Worm (Caenorhabditis elegans): ENCODE measurements around the gene srx-128.

- TF ChIP-seq ztf-11 (tag; optimal IDR thresholded peaks at IDR 0.05) (no peak), fkh-10 (GFP tag; optimal IDR thresholded peaks at IDR 0.05) (no peak), unc-39 (tag; optimal IDR thresholded peaks at IDR 0.05) (no peak), zag-1 (tag; optimal IDR thresholded peaks at IDR 0.05) (no peak), daf-12 (tag; optimal IDR thresholded peaks at IDR 0.05) (no peak), nfya-1 (tag; optimal IDR thresholded peaks at IDR 0.05; ENCODE audit: insufficient read depth) (no peak), nhr-237 (tag; optimal IDR thresholded peaks at IDR 0.05) (no peak), hmg-11 (tag; optimal IDR thresholded peaks at IDR 0.05) (no peak), ZK546.5 (tag; optimal IDR thresholded peaks at IDR 0.05) (no peak), elt-1 (tag; optimal IDR thresholded peaks at IDR 0.05) (no peak)
These were observed 6.5 kb upstream of the srx-128 start, which contains the start of gene str-165 for ce11 chrV:13830813-13831212.

All from whole organism, L3 larva.